Fruit fly (Drosophila melanogaster) whole organism, embryonic: Measurements from ENCODE around the gene Wdr62.

ENCODE experiments used
- Bgb ChIP-seq: fragments of 200-800 bp; sonication (Bioruptor generic); IDR thresholded peaks from 2 replicates; pipeline ENCODE4 v1.3.6; 2022; ENCODE audit warnings: missing biosample characterization, missing genetic modification characterization; ENCODE audit not compliant: partially characterized antibody
- CG10274 ChIP-seq: fragments of 200-800 bp; sonication (Bioruptor generic); optimal IDR thresholded peaks from 3 replicates; lab custom pipeline; 2017; ENCODE audit warnings: missing biosample characterization, mild to moderate bottlenecking, missing genetic modification characterization
- CG10366 ChIP-seq: fragments of 200-800 bp; sonication (Bioruptor generic); IDR thresholded peaks from 2 replicates; pipeline ENCODE4 v1.3.6; 2022; ENCODE audit warnings: missing biosample characterization, missing genetic modification characterization
- CG11398 ChIP-seq: fragments of 200-800 bp; sonication (Bioruptor generic); optimal IDR thresholded peaks from 2 replicates; lab custom pipeline; 2016; ENCODE audit warnings: missing biosample characterization, missing genetic modification characterization
- CG12155 ChIP-seq: fragments of 200-800 bp; sonication (Bioruptor generic); optimal IDR thresholded peaks from 3 replicates; lab custom pipeline; 2016; ENCODE audit warnings: missing biosample characterization, missing genetic modification characterization
- CG12236 ChIP-seq: fragments of 200-800 bp; sonication (Bioruptor generic); optimal IDR thresholded peaks from 2 replicates; lab custom pipeline; 2016; ENCODE audit warnings: missing biosample characterization, missing genetic modification characterization
- CG13287 ChIP-seq: fragments of 200-800 bp; sonication (Bioruptor generic); IDR thresholded peaks from 2 replicates; pipeline ENCODE4 v1.3.6; 2022; ENCODE audit warnings: missing biosample characterization, missing genetic modification characterization; ENCODE audit not compliant: partially characterized antibody
- CG13424 ChIP-seq: fragments of 200-800 bp; sonication (Bioruptor generic); optimal IDR thresholded peaks from 2 replicates; lab custom pipeline; 2019; ENCODE audit warnings: missing biosample characterization, mild to moderate bottlenecking, missing genetic modification characterization, moderate library complexity
- CG14860 ChIP-seq: fragments of 200-800 bp; sonication (Bioruptor generic); IDR thresholded peaks from 3 replicates; pipeline ENCODE4 v1.3.6; 2022; ENCODE audit warnings: missing biosample characterization, missing genetic modification characterization; ENCODE audit not compliant: partially characterized antibody
- CG15269 ChIP-seq: fragments of 200-800 bp; sonication (Bioruptor generic); optimal IDR thresholded peaks from 2 replicates; lab custom pipeline; 2018; ENCODE audit warnings: missing biosample characterization, mild to moderate bottlenecking, missing genetic modification characterization, moderate library complexity
- CG17829 ChIP-seq: fragments of 200-800 bp; optimal IDR thresholded peaks from 2 replicates; lab custom pipeline; 2019; ENCODE audit warnings: missing biosample characterization, mild to moderate bottlenecking, missing genetic modification characterization, moderate library complexity
- CG18011 ChIP-seq: fragments of 200-800 bp; sonication (Bioruptor generic); optimal IDR thresholded peaks from 2 replicates; lab custom pipeline; 2017; ENCODE audit warnings: missing biosample characterization, missing genetic modification characterization, mild to moderate bottlenecking, moderate library complexity, missing genotype
- CG31388 ChIP-seq: fragments of 200-800 bp; sonication (Bioruptor generic); optimal IDR thresholded peaks from 2 replicates; lab custom pipeline; 2016; ENCODE audit warnings: missing biosample characterization, missing genetic modification characterization
- CG32532 ChIP-seq: fragments of 200-800 bp; sonication (Bioruptor generic); IDR thresholded peaks from 2 replicates; pipeline ENCODE4 v1.3.6; 2022; ENCODE audit warnings: missing biosample characterization, missing genetic modification characterization
- CG34224 ChIP-seq: fragments of 200-800 bp; sonication (Bioruptor generic); IDR thresholded peaks from 3 replicates; pipeline ENCODE4 v1.3.6; 2022; ENCODE audit warnings: missing biosample characterization, missing genetic modification characterization; ENCODE audit not compliant: partially characterized antibody
- CG4328 ChIP-seq: fragments of 200-800 bp; sonication (Bioruptor generic); optimal IDR thresholded peaks from 3 replicates; lab custom pipeline; 2017; ENCODE audit warnings: missing biosample characterization, missing genetic modification reagents, missing genetic modification characterization
- CG6689 ChIP-seq: fragments of 200-800 bp; sonication (Bioruptor generic); IDR thresholded peaks from 2 replicates; pipeline ENCODE4 v1.3.6; 2022; ENCODE audit warnings: missing biosample characterization, missing genetic modification characterization
- CG7963 ChIP-seq: fragments of 200-800 bp; sonication (Bioruptor generic); IDR thresholded peaks from 3 replicates; pipeline ENCODE4 v1.3.6; 2022; ENCODE audit warnings: missing biosample characterization, missing genetic modification characterization; ENCODE audit not compliant: partially characterized antibody
- CG8281 ChIP-seq: fragments of 200-800 bp; sonication (Bioruptor generic); optimal IDR thresholded peaks from 2 replicates; lab custom pipeline; 2018; ENCODE audit warnings: missing biosample characterization, mild to moderate bottlenecking, missing genetic modification characterization, moderate library complexity
- CTCF ChIP-seq: fragments of 200-800 bp; sonication (Bioruptor generic); optimal IDR thresholded peaks from 2 replicates; lab custom pipeline; 2017; ENCODE audit warnings: missing biosample characterization, mild to moderate bottlenecking, missing genetic modification characterization, moderate library complexity
- CoRest ChIP-seq: fragments of 200-800 bp; sonication (Bioruptor generic); optimal IDR thresholded peaks from 3 replicates; lab custom pipeline; 2018; ENCODE audit warnings: missing biosample characterization, mild to moderate bottlenecking, missing genetic modification characterization, moderate library complexity
- CrebB ChIP-seq: fragments of 200-800 bp; sonication (Bioruptor generic); optimal IDR thresholded peaks from 3 replicates; lab custom pipeline; 2018; ENCODE audit warnings: missing biosample characterization, mild to moderate bottlenecking, missing genetic modification characterization
- D19B ChIP-seq: fragments of 200-800 bp; sonication (Bioruptor generic); optimal IDR thresholded peaks from 2 replicates; lab custom pipeline; 2017; ENCODE audit warnings: missing biosample characterization, mild to moderate bottlenecking, missing genetic modification characterization
- Dip2 ChIP-seq: fragments of 200-800 bp; sonication (Bioruptor generic); IDR thresholded peaks from 2 replicates; pipeline ENCODE4 v1.3.6; 2022; ENCODE audit warnings: missing biosample characterization, missing genetic modification characterization
- Dll ChIP-seq: fragments of 200-800 bp; sonication (Bioruptor generic); IDR thresholded peaks from 4 replicates; pipeline ENCODE4 v1.3.6; 2022; ENCODE audit warnings: missing biosample characterization, missing genetic modification characterization; ENCODE audit not compliant: partially characterized antibody
- Doc2 ChIP-seq: fragments of 200-800 bp; sonication (Bioruptor generic); IDR thresholded peaks from 2 replicates; pipeline ENCODE4 v1.3.6; 2022; ENCODE audit warnings: missing biosample characterization, missing genetic modification characterization
- Ets65A ChIP-seq: fragments of 200-800 bp; sonication (Bioruptor generic); peaks from one replicate; lab custom pipeline; 2016; ENCODE audit warnings: missing biosample characterization, missing genetic modification characterization
- HmgZ ChIP-seq: fragments of 200-800 bp; sonication (Bioruptor generic); optimal IDR thresholded peaks from 2 replicates; lab custom pipeline; 2018; ENCODE audit warnings: missing biosample characterization, mild to moderate bottlenecking, missing genetic modification characterization
- NC2α ChIP-seq: fragments of 200-800 bp; sonication (Bioruptor generic); optimal IDR thresholded peaks from 2 replicates; lab custom pipeline; 2016; ENCODE audit warnings: missing biosample characterization, missing genetic modification characterization
- Pdp1 ChIP-seq, 2 experiments: fragments of 200-800 bp; sonication (Bioruptor generic); optimal IDR thresholded peaks; 3 replicates each; lab custom pipeline; 2016; ENCODE audit warnings: missing biosample characterization in 2 of 2, missing genetic modification characterization in 2 of 2, mild to moderate bottlenecking in 1 of 2, moderate library complexity in 1 of 2
- Sry-δ ChIP-seq: fragments of 200-800 bp; sonication (Bioruptor generic); optimal IDR thresholded peaks from 2 replicates; lab custom pipeline; 2016; ENCODE audit warnings: missing biosample characterization, missing genetic modification characterization
- aop ChIP-seq: fragments of 200-800 bp; sonication (Bioruptor generic); IDR thresholded peaks from 2 replicates; pipeline ENCODE4 v1.3.6; 2022; ENCODE audit warnings: missing biosample characterization, missing genetic modification characterization
- cad ChIP-seq: fragments of >200 bp; optimal IDR thresholded peaks from 2 replicates; lab custom pipeline; 2017; ENCODE audit warnings: missing biosample characterization, missing genetic modification characterization
- caup ChIP-seq: fragments of 200-800 bp; sonication (Bioruptor generic); optimal IDR thresholded peaks from 3 replicates; lab custom pipeline; 2017; ENCODE audit warnings: missing biosample characterization, mild to moderate bottlenecking, missing genetic modification characterization, moderate library complexity; ENCODE audit not compliant: severe bottlenecking
- chif ChIP-seq, 2 experiments: fragments of 200-800 bp; sonication (Bioruptor generic); optimal IDR thresholded peaks; 3 replicates each; lab custom pipeline; 2016; ENCODE audit warnings: missing biosample characterization in 2 of 2, missing genetic modification characterization in 2 of 2
- crc ChIP-seq: fragments of 200-800 bp; sonication (Bioruptor generic); optimal IDR thresholded peaks from 2 replicates; lab custom pipeline; 2016; ENCODE audit warnings: missing biosample characterization, missing genetic modification characterization
- emc ChIP-seq: fragments of 200-800 bp; sonication (Bioruptor generic); optimal IDR thresholded peaks from 2 replicates; lab custom pipeline; 2016; ENCODE audit warnings: missing biosample characterization, missing genetic modification characterization
- gcm ChIP-seq: fragments of 200-800 bp; sonication (Bioruptor generic); optimal IDR thresholded peaks from 2 replicates; lab custom pipeline; 2019; ENCODE audit warnings: missing biosample characterization, mild to moderate bottlenecking, missing genetic modification characterization, moderate library complexity
- gfzf ChIP-seq: fragments of 200-800 bp; sonication (Bioruptor generic); optimal IDR thresholded peaks from 2 replicates; lab custom pipeline; 2016; ENCODE audit warnings: missing biosample characterization, mild to moderate bottlenecking, missing genetic modification characterization, moderate library complexity
- gt ChIP-seq: fragments of 200-800 bp; sonication (Bioruptor generic); IDR thresholded peaks from 2 replicates; pipeline ENCODE4 v1.3.6; 2022; ENCODE audit warnings: missing biosample characterization, missing genetic modification characterization
- jing ChIP-seq: fragments of 200-800 bp; sonication (Bioruptor generic); optimal IDR thresholded peaks from 2 replicates; lab custom pipeline; 2018; ENCODE audit warnings: missing biosample characterization, mild to moderate bottlenecking, missing genetic modification characterization
- kni ChIP-seq: fragments of 200-800 bp; sonication (Bioruptor generic); optimal IDR thresholded peaks from 3 replicates; lab custom pipeline; 2017; ENCODE audit warnings: mild to moderate bottlenecking, missing biosample characterization, missing genetic modification reagents, missing genetic modification characterization
- mld ChIP-seq: fragments of 200-800 bp; sonication (Bioruptor generic); IDR thresholded peaks from 3 replicates; pipeline ENCODE4 v1.3.6; 2022; ENCODE audit warnings: missing biosample characterization, missing genetic modification characterization; ENCODE audit not compliant: partially characterized antibody
- ro ChIP-seq: fragments of 200-800 bp; sonication (Bioruptor generic); IDR thresholded peaks from 2 replicates; pipeline ENCODE4 v1.3.6; 2022; ENCODE audit warnings: missing biosample characterization, missing genetic modification characterization
- sima ChIP-seq: fragments of 200-800 bp; sonication (Bioruptor generic); optimal IDR thresholded peaks from 2 replicates; lab custom pipeline; 2016; ENCODE audit warnings: missing biosample characterization, missing genetic modification characterization
- stc ChIP-seq: fragments of 200-800 bp; sonication (Bioruptor generic); IDR thresholded peaks from 2 replicates; pipeline ENCODE4 v1.3.6; 2022; ENCODE audit warnings: missing biosample characterization, missing genetic modification characterization
- toy ChIP-seq: fragments of 200-800 bp; sonication (Bioruptor generic); IDR thresholded peaks from 2 replicates; pipeline ENCODE4 v1.3.6; 2022; ENCODE audit warnings: missing biosample characterization, missing genetic modification characterization
- tup ChIP-seq: fragments of 200-800 bp; sonication (Bioruptor generic); optimal IDR thresholded peaks from 2 replicates; lab custom pipeline; 2016; ENCODE audit warnings: missing biosample characterization, mild to moderate bottlenecking, missing genetic modification characterization, moderate library complexity
- vvl ChIP-seq: fragments of 200-800 bp; sonication (Bioruptor generic); IDR thresholded peaks from 2 replicates; pipeline ENCODE4 v1.3.6; 2022; ENCODE audit warnings: missing biosample characterization, missing genetic modification characterization
- wek ChIP-seq: fragments of 200-800 bp; sonication (Bioruptor generic); optimal IDR thresholded peaks from 3 replicates; lab custom pipeline; 2018; ENCODE audit warnings: missing biosample characterization, mild to moderate bottlenecking, missing genetic modification characterization, moderate library complexity

Wdr62 gene

DNA sequence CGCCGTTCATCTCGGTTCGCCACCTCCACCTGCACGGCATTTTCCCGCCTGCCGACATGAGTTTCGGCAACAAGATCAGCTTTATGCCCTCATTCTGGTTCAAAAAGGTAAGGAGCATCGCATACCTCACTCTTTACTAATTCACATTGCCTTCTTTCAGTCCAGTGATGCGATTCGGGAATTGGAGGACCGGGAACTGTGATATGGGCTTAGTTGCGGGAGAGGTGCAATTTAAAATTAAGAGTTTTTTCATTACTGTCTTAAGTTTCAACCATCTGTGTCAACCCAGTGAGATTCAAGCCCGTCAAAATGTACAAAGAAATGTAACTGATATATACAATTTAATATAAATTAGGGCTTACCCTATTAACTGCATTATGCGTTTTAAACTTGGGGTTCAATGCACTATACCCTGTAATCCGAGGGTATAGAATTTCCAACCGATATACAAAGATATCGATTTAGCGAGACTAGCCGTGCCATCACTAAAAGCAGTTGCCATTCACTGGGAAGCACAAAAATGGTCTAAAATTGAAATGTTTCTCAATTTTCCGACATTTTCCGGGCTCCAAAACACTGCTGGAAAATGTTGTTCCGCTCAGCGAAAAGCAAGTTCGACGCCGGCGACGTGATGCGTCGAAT, 97.4 kb downstream of the Wdr62 start, which contains the start of gene CG7289 (continued):
- TF ChIP-seq CTCF (GFP tag; lab: Kevin White, UChicago) = no peak
- no peak for TF ChIP-seq CG8281 (tag; lab: Kevin White, UChicago)
- TF ChIP-seq mld (GFP tag; lab: Robert Waterston, UW) = 0 out of 3 replicates have a peak, but pooled peaks have one; percentile 38
- TF ChIP-seq Bgb (GFP tag; lab: Robert Waterston, UW) = peak; percentile 55
- TF ChIP-seq CG7963 (GFP tag; lab: Robert Waterston, UW) = peak; percentile 52; the same call in 1 of the 3 replicates
- TF ChIP-seq CoRest (tag; lab: Kevin White, UChicago) = peak; percentile 15
- no peak for TF ChIP-seq stc (GFP tag; lab: Robert Waterston, UW)
- no peak for TF ChIP-seq aop (GFP tag; lab: Robert Waterston, UW)
- TF ChIP-seq caup (GFP tag; lab: Kevin White, UChicago) = no peak
- no peak for TF ChIP-seq Doc2 (GFP tag; lab: Robert Waterston, UW)
- TF ChIP-seq NC2α (GFP tag; lab: Kevin White, UChicago) = no peak
- no peak for TF ChIP-seq crc
- TF ChIP-seq kni = no peak
- TF ChIP-seq Dll (GFP tag; lab: Robert Waterston, UW) = peak; percentile 61
- peak; percentile 92 for TF ChIP-seq Ets65A (GFP tag; lab: Kevin White, UChicago)
- TF ChIP-seq CG11398 (GFP tag; lab: Kevin White, UChicago) = no peak
- peak; percentile 99 for TF ChIP-seq D19B (GFP tag; lab: Kevin White, UChicago)
- TF ChIP-seq cad (GFP tag; lab: Kevin White, UChicago) = no peak
- no peak for TF ChIP-seq emc (GFP tag; lab: Kevin White, UChicago)
- TF ChIP-seq Pdp1 (GFP tag; optimal IDR thresholded peaks at IDR 0.05; lab: Kevin White, UChicago) = no peak
- TF ChIP-seq Dip2 (GFP tag; lab: Robert Waterston, UW) = no peak
- TF ChIP-seq CrebB (tag; lab: Kevin White, UChicago) = no peak
- TF ChIP-seq sima (GFP tag; lab: Kevin White, UChicago) = no peak
- TF ChIP-seq gfzf (GFP tag; lab: Kevin White, UChicago) = peak; percentile 12
- no peak for TF ChIP-seq chif (GFP tag; optimal IDR thresholded peaks at IDR 0.05; lab: Kevin White, UChicago)
- peak; percentile 78 for TF ChIP-seq CG13287
- no peak for TF ChIP-seq CG10274 (GFP tag; lab: Kevin White, UChicago)
- no peak for TF ChIP-seq jing (GFP tag; lab: Kevin White, UChicago)
- no peak for TF ChIP-seq gt (GFP tag; lab: Robert Waterston, UW)
- TF ChIP-seq vvl (GFP tag; lab: Robert Waterston, UW) = no peak
- no peak for TF ChIP-seq CG13424 (tag; lab: Kevin White, UChicago)
- TF ChIP-seq CG34224 (GFP tag; lab: Robert Waterston, UW) = peak; percentile 52
- no peak for TF ChIP-seq toy (GFP tag; lab: Robert Waterston, UW)
- peak; percentile 22; the same call in 1 of the 2 replicates for TF ChIP-seq CG32532 (GFP tag; lab: Robert Waterston, UW)
- TF ChIP-seq ro (GFP tag; lab: Robert Waterston, UW) = no peak
- no peak for TF ChIP-seq CG18011
- TF ChIP-seq CG12236 (GFP tag; lab: Kevin White, UChicago) = no peak
- peak; percentile 85 for TF ChIP-seq Sry-δ
- TF ChIP-seq tup (GFP tag; lab: Kevin White, UChicago) = no peak
- no peak for TF ChIP-seq CG10366 (GFP tag; lab: Robert Waterston, UW)
- TF ChIP-seq CG15269 (tag; lab: Kevin White, UChicago) = no peak
- peak; percentile 5 for TF ChIP-seq CG12155 (GFP tag; lab: Kevin White, UChicago)
- TF ChIP-seq gcm (GFP tag; lab: Kevin White, UChicago) = no peak
- peak; percentile 22 for TF ChIP-seq HmgZ (tag; lab: Kevin White, UChicago)
- no peak for TF ChIP-seq wek (GFP tag; lab: Kevin White, UChicago)
- TF ChIP-seq CG31388 (GFP tag; lab: Kevin White, UChicago) = no peak
- peak; percentile 18 for TF ChIP-seq CG17829
- peak; percentile 55; the same call in 2 of the 3 replicates for TF ChIP-seq CG14860 (GFP tag; lab: Robert Waterston, UW)
- no peak for TF ChIP-seq CG4328 (GFP tag; lab: Kevin White, UChicago)
- TF ChIP-seq CG6689 = no peak
